Fruit fly (Drosophila melanogaster): ENCODE results near the gene Cpr65Au.

The Cpr65Au gene

dm6 chr3L:6106717-6107116 lies 25.2 kb downstream of the Cpr65Au start:
- no peak for TF ChIP-seq woc (GFP tag; optimal IDR thresholded peaks at IDR 0.05)
- TF ChIP-seq sage (GFP tag; optimal IDR thresholded peaks at IDR 0.05): no peak
- no peak for TF ChIP-seq rgr (GFP tag; optimal IDR thresholded peaks at IDR 0.05)
- no peak for TF ChIP-seq Vsx2 (GFP tag; optimal IDR thresholded peaks at IDR 0.05; ENCODE audit: partially characterized antibody)
- TF ChIP-seq jim (GFP tag; optimal IDR thresholded peaks at IDR 0.05): no peak
- TF ChIP-seq HLH106 (tag; optimal IDR thresholded peaks at IDR 0.05): no peak
- no peak for TF ChIP-seq brk (GFP tag; optimal IDR thresholded peaks at IDR 0.05)
- TF ChIP-seq psq (GFP tag; optimal IDR thresholded peaks at IDR 0.05): no peak
- no peak for TF ChIP-seq Mio (GFP tag; optimal IDR thresholded peaks at IDR 0.05)
- no peak for TF ChIP-seq lola (GFP tag; optimal IDR thresholded peaks at IDR 0.05)
- no peak for TF ChIP-seq dsf (GFP tag; optimal IDR thresholded peaks at IDR 0.05; ENCODE audit: borderline replicate concordance)
- no peak for TF ChIP-seq Hnf4 (GFP tag; optimal IDR thresholded peaks at IDR 0.05)
- no peak for TF ChIP-seq foxo (GFP tag; optimal IDR thresholded peaks at IDR 0.05)
- TF ChIP-seq dl (GFP tag; optimal IDR thresholded peaks at IDR 0.05; ENCODE audit: insufficient read depth in 1 of 2, partially characterized antibody in 2 of 2): no peak
- no peak for TF ChIP-seq h (GFP tag; optimal IDR thresholded peaks at IDR 0.05)
- TF ChIP-seq OdsH (GFP tag; optimal IDR thresholded peaks at IDR 0.05): no peak
- TF ChIP-seq pan (optimal IDR thresholded peaks at IDR 0.05): no peak

DNA sequence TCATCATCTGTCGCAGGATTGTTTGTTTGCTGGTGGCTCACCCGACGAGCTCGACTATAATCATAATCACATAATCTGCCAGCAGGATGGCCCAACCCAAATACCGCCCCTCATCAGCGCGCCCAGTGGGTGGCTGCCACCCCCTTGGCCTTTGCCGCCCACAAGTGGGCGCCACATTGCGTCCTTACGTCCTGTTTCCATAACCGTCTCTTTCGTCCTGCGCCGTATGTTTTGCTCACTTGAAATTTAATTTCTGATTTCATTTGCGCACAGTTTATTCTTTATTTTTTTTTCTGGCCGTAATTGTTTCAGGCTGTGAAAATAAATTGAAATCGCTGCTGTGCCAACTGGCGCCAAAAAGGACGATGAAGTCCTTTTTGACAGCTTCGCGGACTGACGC lies 26.5 kb downstream of the Cpr65Au start:
- TF ChIP-seq psq (GFP tag; optimal IDR thresholded peaks at IDR 0.05) (no peak), Dfd (GFP tag; optimal IDR thresholded peaks at IDR 0.05) (no peak), dsf (GFP tag; optimal IDR thresholded peaks at IDR 0.05; ENCODE audit: borderline replicate concordance) (no peak), woc (GFP tag; optimal IDR thresholded peaks at IDR 0.05) (no peak), Myc (optimal IDR thresholded peaks at IDR 0.05) (no peak), Hnf4 (GFP tag; optimal IDR thresholded peaks at IDR 0.05) (no peak), brk (GFP tag; optimal IDR thresholded peaks at IDR 0.05) (no peak), CrebA (GFP tag; optimal IDR thresholded peaks at IDR 0.05; ENCODE audit: borderline replicate concordance) (no peak), CG32264 (GFP tag; optimal IDR thresholded peaks at IDR 0.05) (no peak), lola (GFP tag; optimal IDR thresholded peaks at IDR 0.05) (no peak), Rel (GFP tag; optimal IDR thresholded peaks at IDR 0.05) (no peak), Rel (tag; optimal IDR thresholded peaks at IDR 0.05) (no peak), dmrt93B (GFP tag; optimal IDR thresholded peaks at IDR 0.05) (no peak), Dif (GFP tag; optimal IDR thresholded peaks at IDR 0.05; ENCODE audit: partially characterized antibody) (no peak), HLH106 (tag; optimal IDR thresholded peaks at IDR 0.05) (no peak)

dm6 chr3L:6104551-6104950 lies 27.4 kb downstream of the Cpr65Au start:
- TF ChIP-seq Hr83 (GFP tag; optimal IDR thresholded peaks at IDR 0.05; ENCODE audit: poor library complexity, severe bottlenecking): no peak
- no peak for TF ChIP-seq Hr78 (GFP tag; optimal IDR thresholded peaks at IDR 0.05)
- no peak for TF ChIP-seq psq (GFP tag; optimal IDR thresholded peaks at IDR 0.05)
- no peak for TF ChIP-seq CG9705 (GFP tag; optimal IDR thresholded peaks at IDR 0.05)
- TF ChIP-seq HLH106 (tag; optimal IDR thresholded peaks at IDR 0.05): no peak
- TF ChIP-seq jim (GFP tag; optimal IDR thresholded peaks at IDR 0.05): no peak
- no peak for TF ChIP-seq Sp1 (GFP tag; optimal IDR thresholded peaks at IDR 0.05)
- TF ChIP-seq h (GFP tag; optimal IDR thresholded peaks at IDR 0.05): no peak
- TF ChIP-seq CG32264 (GFP tag; optimal IDR thresholded peaks at IDR 0.05): no peak
- TF ChIP-seq Jra (GFP tag; optimal IDR thresholded peaks at IDR 0.05): no peak
- no peak for TF ChIP-seq Dif (GFP tag; optimal IDR thresholded peaks at IDR 0.05; ENCODE audit: partially characterized antibody)
- TF ChIP-seq woc (GFP tag; optimal IDR thresholded peaks at IDR 0.05): no peak
- TF ChIP-seq OdsH (GFP tag; optimal IDR thresholded peaks at IDR 0.05): no peak
- TF ChIP-seq CrebA (GFP tag; optimal IDR thresholded peaks at IDR 0.05; ENCODE audit: borderline replicate concordance): no peak
- no peak for TF ChIP-seq ey (GFP tag; optimal IDR thresholded peaks at IDR 0.05)
- no peak for TF ChIP-seq tai (GFP tag; optimal IDR thresholded peaks at IDR 0.05)

dm6 chr3L:6103658-6104057 lies 28.3 kb downstream of the Cpr65Au start:
- TF ChIP-seq jim (GFP tag; optimal IDR thresholded peaks at IDR 0.05): no peak
- TF ChIP-seq OdsH (GFP tag; optimal IDR thresholded peaks at IDR 0.05): no peak
- TF ChIP-seq HLH106 (tag; optimal IDR thresholded peaks at IDR 0.05): no peak
- no peak for TF ChIP-seq woc (GFP tag; optimal IDR thresholded peaks at IDR 0.05)
- no peak for TF ChIP-seq sv (GFP tag; optimal IDR thresholded peaks at IDR 0.05)
- TF ChIP-seq Jra (GFP tag; optimal IDR thresholded peaks at IDR 0.05): no peak
- TF ChIP-seq usp (GFP tag; optimal IDR thresholded peaks at IDR 0.05): no peak
- TF ChIP-seq brk (GFP tag; optimal IDR thresholded peaks at IDR 0.05): no peak
- TF ChIP-seq Sp1 (GFP tag; optimal IDR thresholded peaks at IDR 0.05): no peak
- no peak for TF ChIP-seq Myc (optimal IDR thresholded peaks at IDR 0.05)
- TF ChIP-seq Hr83 (GFP tag; optimal IDR thresholded peaks at IDR 0.05; ENCODE audit: poor library complexity, severe bottlenecking): no peak

Data from whole organism, wandering third instar larva.